Worm (Caenorhabditis elegans): ENCODE measurements around the gene T26A5.8.

ce11 chrIII:6490989-6491388, 28.3 kb upstream of the T26A5.8 start:
- TF ChIP-seq cog-1 (tag; optimal IDR thresholded peaks at IDR 0.05) (no peak), flt-1 (GFP tag; IDR thresholded peaks at IDR 0.05) (no peak), ztf-23 (GFP tag; IDR thresholded peaks at IDR 0.05) (no peak), ref-1 (GFP tag; conservative IDR thresholded peaks at IDR 0.05) (no peak), T22C8.4 (GFP tag; IDR thresholded peaks at IDR 0.05) (no peak)
